Worm (Caenorhabditis elegans) whole organism, L4 larva: ENCODE results near the gene F09C6.14.

Experiments
- F26F4.8 ChIP-seq: fragments of 200-800 bp; sonication (Bioruptor generic); conservative IDR thresholded peaks from 2 replicates; pipeline ENCODE4 v1.3.6; 2022; ENCODE audit warnings: missing genetic modification characterization, missing compliant biosample characterization
- ceh-82 ChIP-seq: sonication (generic microtip); optimal IDR thresholded peaks from 2 replicates; lab custom pipeline; 2017; ENCODE audit warnings: missing biosample characterization, missing genetic modification characterization
- dpl-1 ChIP-seq: fragments of 150-350 bp; optimal IDR thresholded peaks from 2 replicates; lab custom pipeline; 2014; ENCODE audit warnings: missing biosample characterization, missing genetic modification reagents, missing genetic modification characterization
- egl-27 ChIP-seq: sonication (generic microtip); optimal IDR thresholded peaks from 3 replicates; lab custom pipeline; 2017; ENCODE audit warnings: missing biosample characterization, missing genetic modification reagents, missing genetic modification characterization

DNA sequence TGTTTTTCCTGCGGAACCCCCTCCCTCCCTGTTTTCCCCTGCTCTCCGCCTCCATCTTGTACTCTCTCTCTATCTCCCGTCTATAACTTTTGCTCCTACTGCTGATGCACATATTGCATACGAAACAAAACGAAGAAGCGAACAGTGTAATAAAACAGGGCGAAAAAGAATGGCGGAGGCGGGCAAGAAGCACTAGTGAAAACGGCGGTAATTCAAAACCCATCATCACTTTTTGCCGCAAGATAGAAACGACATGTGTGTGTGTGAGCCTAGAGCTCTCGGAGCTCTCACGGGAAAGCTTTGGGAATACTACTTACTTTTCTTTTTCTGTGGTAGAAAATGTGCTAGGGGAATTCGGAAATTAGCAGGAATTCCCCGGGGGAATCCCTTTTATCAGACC lies 44.7 kb upstream of the F09C6.14 start:
- TF ChIP-seq ceh-82 (tag; lab: Kevin White, UChicago) (no peak), dpl-1 (GFP tag; lab: Kevin White, UChicago) (no peak), egl-27 (tag; lab: Kevin White, UChicago) (no peak), F26F4.8 (GFP tag; lab: Robert Waterston, UW) (no peak)
